Fruit fly (Drosophila melanogaster) whole organism, prepupa: ENCODE data around the gene Mesh1.

Experiments used
- Blimp-1 ChIP-seq: fragments of 200-800 bp; sonication (Bioruptor generic); optimal IDR thresholded peaks from 3 replicates; lab custom pipeline; 2017; ENCODE audit warnings: missing biosample characterization, missing genetic modification characterization, mild to moderate bottlenecking, moderate library complexity, missing genetic modification reagents
- CG10631 ChIP-seq: fragments of 200-800 bp; sonication (Bioruptor generic); optimal IDR thresholded peaks from 2 replicates; lab custom pipeline; 2016; ENCODE audit warnings: missing biosample characterization, missing genetic modification characterization
- CG10669 ChIP-seq: fragments of 200-800 bp; sonication (Bioruptor generic); optimal IDR thresholded peaks from 3 replicates; lab custom pipeline; 2018; ENCODE audit warnings: missing biosample characterization, mild to moderate bottlenecking, missing genetic modification characterization, moderate library complexity
- CG32006 ChIP-seq: fragments of 200-800 bp; sonication (Bioruptor generic); optimal IDR thresholded peaks from 3 replicates; lab custom pipeline; 2017; ENCODE audit warnings: missing biosample characterization, mild to moderate bottlenecking, missing genetic modification characterization
- CG4318 ChIP-seq: fragments of 200-800 bp; sonication (Bioruptor generic); optimal IDR thresholded peaks from 3 replicates; lab custom pipeline; 2017; ENCODE audit warnings: missing biosample characterization, mild to moderate bottlenecking, missing genetic modification characterization
- CG6808 ChIP-seq: fragments of 200-800 bp; sonication (Bioruptor generic); optimal IDR thresholded peaks from 3 replicates; lab custom pipeline; 2017; ENCODE audit warnings: missing biosample characterization, missing genetic modification characterization, mild to moderate bottlenecking, moderate library complexity, missing genetic modification reagents
- CG6854 ChIP-seq: fragments of 200-800 bp; sonication (Bioruptor generic); optimal IDR thresholded peaks from 2 replicates; lab custom pipeline; 2017; ENCODE audit warnings: missing biosample characterization, mild to moderate bottlenecking, missing genetic modification characterization
- Eip75B ChIP-seq: fragments of 200-800 bp; sonication (Bioruptor generic); optimal IDR thresholded peaks from 3 replicates; lab custom pipeline; 2016; ENCODE audit warnings: missing biosample characterization, missing genetic modification characterization
- Met ChIP-seq: fragments of 200-800 bp; sonication (Bioruptor generic); optimal IDR thresholded peaks from 3 replicates; lab custom pipeline; 2016; ENCODE audit warnings: missing biosample characterization, missing genetic modification characterization
- OdsH ChIP-seq: fragments of 200-800 bp; sonication (Bioruptor generic); optimal IDR thresholded peaks from 3 replicates; lab custom pipeline; 2016; ENCODE audit warnings: missing biosample characterization, missing genetic modification characterization
- dac ChIP-seq: fragments of 200-800 bp; sonication (Bioruptor generic); optimal IDR thresholded peaks from 2 replicates; lab custom pipeline; 2017; ENCODE audit warnings: missing biosample characterization, mild to moderate bottlenecking, missing genetic modification characterization
- eg ChIP-seq: fragments of 200-800 bp; sonication (Bioruptor generic); IDR thresholded peaks from 3 replicates; pipeline ENCODE4 v1.3.6; 2022; ENCODE audit warnings: missing biosample characterization, missing genetic modification characterization
- salr ChIP-seq, 2 experiments: fragments of 200-800 bp; sonication (Bioruptor generic); optimal IDR thresholded peaks; 3 replicates each; lab custom pipeline; 2016 to 2018; ENCODE audit warnings: missing biosample characterization in 2 of 2, missing genetic modification characterization in 2 of 2, mild to moderate bottlenecking in 1 of 2
- vri ChIP-seq: fragments of 200-800 bp; sonication (Bioruptor generic); optimal IDR thresholded peaks from 3 replicates; lab custom pipeline; 2016; ENCODE audit warnings: missing biosample characterization, mild to moderate bottlenecking, missing genetic modification characterization

- no peak for TF ChIP-seq CG6808
- no peak for TF ChIP-seq salr (GFP tag; optimal IDR thresholded peaks at IDR 0.05; lab: Kevin White, UChicago)
- TF ChIP-seq CG6854 (GFP tag; lab: Kevin White, UChicago) = no peak
- TF ChIP-seq vri (GFP tag; lab: Kevin White, UChicago) = no peak
- TF ChIP-seq CG10631 (GFP tag; lab: Kevin White, UChicago) = no peak
- no peak for TF ChIP-seq Met
- no peak for TF ChIP-seq OdsH (GFP tag; lab: Kevin White, UChicago)
- no peak for TF ChIP-seq Blimp-1
- TF ChIP-seq CG10669 = no peak
- TF ChIP-seq CG32006 (GFP tag; lab: Kevin White, UChicago) = no peak
- TF ChIP-seq dac = no peak
- TF ChIP-seq Eip75B (GFP tag; lab: Kevin White, UChicago) = no peak
- no peak for TF ChIP-seq CG4318 (GFP tag; lab: Kevin White, UChicago)
- TF ChIP-seq eg (GFP tag; lab: Robert Waterston, UW) = no peak
Observed at dm6 chr3R:29217309-29217708, 15.0 kb upstream of the Mesh1 start.
